Fruit fly (Drosophila melanogaster) whole organism, embryonic: ENCODE results near the gene CG43938.

Experiments used
- Adf1 ChIP-seq: fragments of 200-800 bp; sonication (Bioruptor generic); IDR thresholded peaks from 2 replicates; pipeline ENCODE4 v1.3.6; 2022; ENCODE audit warnings: missing biosample characterization, missing genetic modification characterization
- BEAF-32 ChIP-seq: fragments of 200-800 bp; sonication (Bioruptor generic); optimal IDR thresholded peaks from 3 replicates; lab custom pipeline; 2017; ENCODE audit warnings: missing biosample characterization, missing genetic modification characterization, mild to moderate bottlenecking, moderate library complexity, missing genetic modification reagents
- CG11085 ChIP-seq: fragments of 200-800 bp; sonication (Bioruptor generic); IDR thresholded peaks from 2 replicates; pipeline ENCODE4 v1.3.6; 2022; ENCODE audit warnings: missing biosample characterization, missing genetic modification characterization
- CG11723 ChIP-seq: fragments of 200-800 bp; sonication (Bioruptor generic); optimal IDR thresholded peaks from 2 replicates; lab custom pipeline; 2017; ENCODE audit warnings: missing biosample characterization, mild to moderate bottlenecking, missing genetic modification characterization
- CG12769 ChIP-seq: fragments of 200-800 bp; sonication (Bioruptor generic); optimal IDR thresholded peaks from 2 replicates; lab custom pipeline; 2019; ENCODE audit warnings: missing biosample characterization, mild to moderate bottlenecking, missing genetic modification characterization, moderate library complexity
- CG13123 ChIP-seq: fragments of 200-800 bp; sonication (Bioruptor generic); optimal IDR thresholded peaks from 2 replicates; lab custom pipeline; 2016; ENCODE audit warnings: missing biosample characterization, missing genetic modification characterization
- CG13287 ChIP-seq: fragments of 200-800 bp; sonication (Bioruptor generic); IDR thresholded peaks from 2 replicates; pipeline ENCODE4 v1.3.6; 2022; ENCODE audit warnings: missing biosample characterization, missing genetic modification characterization; ENCODE audit not compliant: partially characterized antibody
- CG13775 ChIP-seq: fragments of 200-800 bp; sonication (Bioruptor generic); optimal IDR thresholded peaks from 3 replicates; lab custom pipeline; 2017; ENCODE audit warnings: missing biosample characterization, mild to moderate bottlenecking, missing genetic modification characterization
- CG13894 ChIP-seq: fragments of 200-800 bp; sonication (Bioruptor generic); optimal IDR thresholded peaks from 3 replicates; lab custom pipeline; 2018; ENCODE audit warnings: missing biosample characterization, mild to moderate bottlenecking, missing genetic modification characterization, moderate library complexity
- CG15479 ChIP-seq: fragments of 200-800 bp; sonication (Bioruptor generic); optimal IDR thresholded peaks from 3 replicates; lab custom pipeline; 2019; ENCODE audit warnings: missing biosample characterization, mild to moderate bottlenecking, missing genetic modification characterization, moderate library complexity
- CG15514 ChIP-seq: fragments of 200-800 bp; sonication (Bioruptor generic); optimal IDR thresholded peaks from 3 replicates; lab custom pipeline; 2017; ENCODE audit warnings: missing biosample characterization, missing genetic modification characterization, mild to moderate bottlenecking, moderate library complexity, missing genetic modification reagents
- CG16815 ChIP-seq: fragments of 200-800 bp; sonication (Bioruptor generic); optimal IDR thresholded peaks from 3 replicates; lab custom pipeline; 2017; ENCODE audit warnings: missing biosample characterization, mild to moderate bottlenecking, missing genetic modification characterization
- CG18262 ChIP-seq: fragments of 200-800 bp; optimal IDR thresholded peaks from 3 replicates; lab custom pipeline; 2019; ENCODE audit warnings: missing biosample characterization, mild to moderate bottlenecking, missing genetic modification characterization, moderate library complexity
- CG33557 ChIP-seq: fragments of 200-800 bp; sonication (Bioruptor generic); optimal IDR thresholded peaks from 2 replicates; lab custom pipeline; 2019; ENCODE audit warnings: missing biosample characterization, mild to moderate bottlenecking, missing genetic modification characterization, moderate library complexity
- CG4707 ChIP-seq: fragments of 200-800 bp; sonication (Bioruptor generic); optimal IDR thresholded peaks from 2 replicates; lab custom pipeline; 2018; ENCODE audit warnings: missing biosample characterization, mild to moderate bottlenecking, missing genetic modification characterization, moderate library complexity
- CG7963 ChIP-seq: fragments of 200-800 bp; sonication (Bioruptor generic); IDR thresholded peaks from 3 replicates; pipeline ENCODE4 v1.3.6; 2022; ENCODE audit warnings: missing biosample characterization, missing genetic modification characterization; ENCODE audit not compliant: partially characterized antibody
- CG8765 ChIP-seq: fragments of 200-800 bp; sonication (Bioruptor generic); IDR thresholded peaks from 2 replicates; pipeline ENCODE4 v1.3.6; 2022; ENCODE audit warnings: missing biosample characterization, missing genetic modification characterization
- CHES-1-like ChIP-seq: fragments of 200-800 bp; sonication (Bioruptor generic); optimal IDR thresholded peaks from 2 replicates; lab custom pipeline; 2016; ENCODE audit warnings: missing biosample characterization, missing genetic modification characterization
- D19A ChIP-seq: fragments of 200-800 bp; optimal IDR thresholded peaks from 3 replicates; lab custom pipeline; 2019; ENCODE audit warnings: missing biosample characterization, mild to moderate bottlenecking, missing genetic modification characterization, moderate library complexity
- Gug ChIP-seq: fragments of 200-800 bp; sonication (Bioruptor generic); IDR thresholded peaks from 4 replicates; pipeline ENCODE4 v1.3.6; 2022; ENCODE audit warnings: missing biosample characterization, missing genetic modification characterization
- Hr51 ChIP-seq, 2 experiments: fragments of 200-800 bp; sonication (Bioruptor generic); optimal IDR thresholded peaks; 2 replicates in 1 of 2; 3 replicates in 1 of 2; lab custom pipeline; 2016 to 2018; ENCODE audit warnings: missing biosample characterization in 2 of 2, missing genetic modification characterization in 2 of 2, mild to moderate bottlenecking in 1 of 2, moderate library complexity in 1 of 2
- Jarid2 ChIP-seq: fragments of 200-800 bp; sonication (Bioruptor generic); optimal IDR thresholded peaks from 3 replicates; lab custom pipeline; 2017; ENCODE audit warnings: mild to moderate bottlenecking, missing biosample characterization, missing genetic modification reagents, missing genetic modification characterization
- Lpt ChIP-seq: fragments of >200 bp; optimal IDR thresholded peaks from 2 replicates; lab custom pipeline; 2018; ENCODE audit warnings: missing biosample characterization, missing genetic modification characterization
- MESR4 ChIP-seq: fragments of 200-800 bp; sonication (Bioruptor generic); optimal IDR thresholded peaks from 2 replicates; lab custom pipeline; 2018; ENCODE audit warnings: missing biosample characterization, mild to moderate bottlenecking, missing genetic modification characterization, moderate library complexity
- Mad ChIP-seq: fragments of 200-800 bp; sonication (Bioruptor generic); optimal IDR thresholded peaks from 2 replicates; lab custom pipeline; 2016; ENCODE audit warnings: missing biosample characterization, missing genetic modification characterization
- Opbp ChIP-seq: fragments of 200-800 bp; sonication (Bioruptor generic); IDR thresholded peaks from 3 replicates; pipeline ENCODE4 v1.3.6; 2022; ENCODE audit warnings: missing biosample characterization, missing genetic modification characterization; ENCODE audit not compliant: partially characterized antibody
- Six4 ChIP-seq: fragments of 200-800 bp; sonication (Bioruptor generic); optimal IDR thresholded peaks from 2 replicates; lab custom pipeline; 2016; ENCODE audit warnings: missing biosample characterization, missing genetic modification characterization
- TFAM ChIP-seq: fragments of 200-800 bp; sonication (Bioruptor generic); optimal IDR thresholded peaks from 2 replicates; lab custom pipeline; 2017; ENCODE audit warnings: missing biosample characterization, missing genetic modification characterization, inconsistent platforms
- Xrp1 ChIP-seq: fragments of 200-800 bp; sonication (Bioruptor generic); IDR thresholded peaks from 2 replicates; pipeline ENCODE4 v1.3.6; 2022; ENCODE audit warnings: missing biosample characterization, missing genetic modification characterization
- bbx ChIP-seq: fragments of 200-800 bp; sonication (Bioruptor generic); IDR thresholded peaks from 2 replicates; pipeline ENCODE4 v1.3.6; 2022; ENCODE audit warnings: missing biosample characterization, missing genetic modification characterization; ENCODE audit not compliant: partially characterized antibody
- cad ChIP-seq: fragments of >200 bp; optimal IDR thresholded peaks from 2 replicates; lab custom pipeline; 2017; ENCODE audit warnings: missing biosample characterization, missing genetic modification characterization
- chinmo ChIP-seq: fragments of 200-800 bp; sonication (Bioruptor generic); IDR thresholded peaks from 4 replicates; pipeline ENCODE4 v1.3.6; 2022; ENCODE audit warnings: missing biosample characterization, missing genetic modification characterization; ENCODE audit not compliant: partially characterized antibody
- corto ChIP-seq: fragments of 200-800 bp; sonication (Bioruptor generic); optimal IDR thresholded peaks from 2 replicates; lab custom pipeline; 2016; ENCODE audit warnings: missing biosample characterization, mild to moderate bottlenecking, missing genetic modification characterization, moderate library complexity
- dati ChIP-seq: fragments of 200-800 bp; sonication (Bioruptor generic); IDR thresholded peaks from 2 replicates; pipeline ENCODE4 v1.3.6; 2022; ENCODE audit warnings: missing biosample characterization, missing genetic modification characterization
- dimm ChIP-seq: fragments of 200-800 bp; sonication (Bioruptor generic); IDR thresholded peaks from 2 replicates; pipeline ENCODE4 v1.3.6; 2022; ENCODE audit warnings: missing biosample characterization, missing genetic modification characterization
- dmrt99B ChIP-seq: fragments of 200-800 bp; sonication (Bioruptor generic); optimal IDR thresholded peaks from 2 replicates; lab custom pipeline; 2018; ENCODE audit warnings: missing biosample characterization, mild to moderate bottlenecking, missing genetic modification characterization, moderate library complexity
- dysf ChIP-seq: fragments of 200-800 bp; sonication (Bioruptor generic); IDR thresholded peaks from 3 replicates; pipeline ENCODE4 v1.3.6; 2022; ENCODE audit warnings: missing biosample characterization, missing genetic modification characterization
- emc ChIP-seq: fragments of 200-800 bp; sonication (Bioruptor generic); optimal IDR thresholded peaks from 2 replicates; lab custom pipeline; 2016; ENCODE audit warnings: missing biosample characterization, missing genetic modification characterization
- fd64A ChIP-seq: fragments of 200-800 bp; sonication (Bioruptor generic); optimal IDR thresholded peaks from 3 replicates; lab custom pipeline; 2018; ENCODE audit warnings: missing biosample characterization, mild to moderate bottlenecking, missing genetic modification characterization
- fd96Cb ChIP-seq: fragments of 200-800 bp; sonication (Bioruptor generic); optimal IDR thresholded peaks from 2 replicates; lab custom pipeline; 2018; ENCODE audit warnings: missing biosample characterization, mild to moderate bottlenecking, missing genetic modification characterization, moderate library complexity
- fru ChIP-seq: fragments of >200 bp; optimal IDR thresholded peaks from 2 replicates; lab custom pipeline; 2017
- gro ChIP-seq: fragments of 200-800 bp; sonication (Bioruptor generic); optimal IDR thresholded peaks from 2 replicates; lab custom pipeline; 2016; ENCODE audit warnings: missing biosample characterization, missing genetic modification characterization
- her ChIP-seq: fragments of 200-800 bp; sonication (Bioruptor generic); optimal IDR thresholded peaks from 2 replicates; lab custom pipeline; 2016; ENCODE audit warnings: missing biosample characterization, missing genetic modification characterization
- ind ChIP-seq: fragments of 200-800 bp; sonication (Bioruptor generic); optimal IDR thresholded peaks from 3 replicates; lab custom pipeline; 2016; ENCODE audit warnings: missing biosample characterization, missing genetic modification characterization
- lola ChIP-seq, 3 experiments: fragments of >200 bp in 2 of 3; fragments of 200-800 bp in 1 of 3; sonication (Bioruptor generic) in 1 of 3; optimal IDR thresholded peaks; 2 replicates each; lab custom pipeline; 2017 to 2019; ENCODE audit warnings: missing biosample characterization in 3 of 3, missing genetic modification characterization in 3 of 3, mild to moderate bottlenecking in 1 of 3, moderate library complexity in 1 of 3
- psq ChIP-seq: fragments of 200-800 bp; sonication (Bioruptor generic); optimal IDR thresholded peaks from 2 replicates; lab custom pipeline; 2017; ENCODE audit warnings: missing biosample characterization, missing genetic modification characterization
- stc ChIP-seq: fragments of 200-800 bp; sonication (Bioruptor generic); IDR thresholded peaks from 2 replicates; pipeline ENCODE4 v1.3.6; 2022; ENCODE audit warnings: missing biosample characterization, missing genetic modification characterization
- vfl ChIP-seq: fragments of 200-800 bp; sonication (Bioruptor generic); optimal IDR thresholded peaks from 2 replicates; lab custom pipeline; 2016; ENCODE audit warnings: missing biosample characterization, missing genetic modification characterization

The CG43938 gene

dm6 chr3L:21172527-21173253 lies 51.2 kb downstream of the CG43938 start, which contains the start of the genes chb and AsnS (continued):
- peak; percentile 10 for TF ChIP-seq CG13894
- peak in 1 of 3 experiments; percentile 63 for TF ChIP-seq lola (GFP tag; optimal IDR thresholded peaks at IDR 0.05; lab: Kevin White, UChicago)
- peak; percentile 88 for TF ChIP-seq CG11085 (GFP tag; lab: Robert Waterston, UW)
- TF ChIP-seq bbx (GFP tag; lab: Robert Waterston, UW) = no peak
- peak; percentile 94 for TF ChIP-seq CG12769 (tag; lab: Kevin White, UChicago)
- TF ChIP-seq CG15479 (GFP tag; lab: Kevin White, UChicago) = no peak
- TF ChIP-seq cad (GFP tag; lab: Kevin White, UChicago) = no peak
- TF ChIP-seq Six4 = peak; percentile 81
- peak; percentile 29; the same call in 1 of the 2 replicates for TF ChIP-seq CG8765
- peak; percentile 52 to 97 for TF ChIP-seq Hr51 (GFP tag; optimal IDR thresholded peaks at IDR 0.05; lab: Kevin White, UChicago)
- TF ChIP-seq dmrt99B (tag; lab: Kevin White, UChicago) = peak; percentile 92
- peak; percentile 86 for TF ChIP-seq ind (GFP tag; lab: Kevin White, UChicago)
- peak; percentile 56 for TF ChIP-seq psq (GFP tag; lab: Kevin White, UChicago)
- peak; percentile 43 for TF ChIP-seq emc (GFP tag; lab: Kevin White, UChicago)
- peak; percentile 55 for TF ChIP-seq CG11723
- TF ChIP-seq stc (GFP tag; lab: Robert Waterston, UW) = peak; percentile 96
- peak; percentile 75 for TF ChIP-seq CG16815 (GFP tag; lab: Kevin White, UChicago)
- peak; percentile 95 for TF ChIP-seq dysf (GFP tag; lab: Robert Waterston, UW)
- peak; percentile 80 for TF ChIP-seq dimm (GFP tag; lab: Robert Waterston, UW)
- no peak for TF ChIP-seq Lpt (GFP tag; lab: Kevin White, UChicago)
- TF ChIP-seq fru (lab: Kevin White, UChicago) = no peak
- TF ChIP-seq CG33557 (GFP tag; lab: Kevin White, UChicago) = no peak
- TF ChIP-seq CG13775 (GFP tag; lab: Kevin White, UChicago) = peak; percentile 70
- no peak for TF ChIP-seq CG13287
- peak; percentile 73 for TF ChIP-seq CG15514 (GFP tag; lab: Kevin White, UChicago)
- TF ChIP-seq CG18262 = peak; percentile 91
- TF ChIP-seq Opbp = no peak
- TF ChIP-seq CG4707 (GFP tag; lab: Kevin White, UChicago) = peak; percentile 77
- TF ChIP-seq Gug (GFP tag; lab: Robert Waterston, UW) = peak; percentile 61; the same call in 3 of the 4 replicates
- peak; percentile 99 for TF ChIP-seq D19A
- peak; percentile 89 for TF ChIP-seq chinmo (GFP tag; lab: Robert Waterston, UW)
- TF ChIP-seq CHES-1-like (GFP tag; lab: Kevin White, UChicago) = peak; percentile 67
- peak; percentile 27 for TF ChIP-seq her
- peak; percentile 48 for TF ChIP-seq corto
- TF ChIP-seq gro (GFP tag; lab: Kevin White, UChicago) = peak; percentile 50
- TF ChIP-seq vfl (GFP tag; lab: Kevin White, UChicago) = peak; percentile 39
- peak; percentile 30 for TF ChIP-seq MESR4 (GFP tag; lab: Kevin White, UChicago)
- TF ChIP-seq Xrp1 (GFP tag; lab: Robert Waterston, UW) = peak; percentile 93
- TF ChIP-seq BEAF-32 = no peak
- TF ChIP-seq CG13123 (GFP tag; lab: Kevin White, UChicago) = peak; percentile 65
- TF ChIP-seq Jarid2 = no peak
- TF ChIP-seq fd64A (GFP tag; lab: Kevin White, UChicago) = peak; percentile 7
- peak; percentile 44; the same call in 1 of the 2 replicates for TF ChIP-seq dati (GFP tag; lab: Robert Waterston, UW)
- TF ChIP-seq Mad = peak; percentile 32
- peak; percentile 43 for TF ChIP-seq Adf1
- no peak for TF ChIP-seq CG7963 (GFP tag; lab: Robert Waterston, UW)
- TF ChIP-seq TFAM (GFP tag; lab: Kevin White, UChicago) = no peak
- peak; percentile 94 for TF ChIP-seq fd96Cb (tag; lab: Kevin White, UChicago)
